Worm (Caenorhabditis elegans): ENCODE data around the gene K06H7.7.

The K06H7.7 gene

DNA sequence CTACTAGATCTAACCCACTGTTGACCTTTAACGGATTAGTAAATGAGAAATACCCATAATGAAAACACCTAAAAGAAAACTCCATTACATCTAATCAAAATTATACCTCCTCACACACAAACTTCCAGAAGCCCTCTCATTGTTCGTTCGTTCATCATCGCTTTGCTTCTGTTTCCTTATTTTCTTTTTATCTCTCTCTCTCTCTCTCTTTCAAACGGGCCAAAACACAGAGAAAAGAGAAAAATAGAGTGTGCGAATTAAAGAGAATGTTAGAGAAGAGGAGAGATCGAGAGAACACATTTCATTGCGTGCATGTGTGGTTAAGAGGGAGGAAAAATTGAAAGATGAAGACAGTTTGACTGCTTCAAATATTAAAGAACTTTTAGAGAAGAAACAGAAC lies 39.0 kb upstream of the K06H7.7 start:
- no peak for TF ChIP-seq C04F5.9 (tag; optimal IDR thresholded peaks at IDR 0.05)
- no peak for TF ChIP-seq lin-15B (tag; optimal IDR thresholded peaks at IDR 0.05)
- no peak for TF ChIP-seq mef-2 (tag; optimal IDR thresholded peaks at IDR 0.05)
- TF ChIP-seq aha-1 (tag; optimal IDR thresholded peaks at IDR 0.05) = no peak
- TF ChIP-seq ets-5 (GFP tag; IDR thresholded peaks at IDR 0.05) = no peak
- TF ChIP-seq pag-3 (tag; optimal IDR thresholded peaks at IDR 0.05; ENCODE audit: borderline replicate concordance, insufficient read depth) = no peak
- peak; percentile 13 to 27 (median 27) for TF ChIP-seq dpl-1 (GFP tag; optimal IDR thresholded peaks at IDR 0.05)
- TF ChIP-seq fos-1 (tag; optimal IDR thresholded peaks at IDR 0.05) = peak; percentile 76
- peak; percentile 50 for TF ChIP-seq nhr-47 (tag; optimal IDR thresholded peaks at IDR 0.05)
- TF ChIP-seq nhr-71 (tag; optimal IDR thresholded peaks at IDR 0.05) = peak; percentile 82
- peak; percentile 86 for TF ChIP-seq mep-1 (tag; optimal IDR thresholded peaks at IDR 0.05)
- no peak for TF ChIP-seq efl-3 (GFP tag; optimal IDR thresholded peaks at IDR 0.05)
- TF ChIP-seq ceh-88 (GFP tag; IDR thresholded peaks at IDR 0.05) = no peak
- no peak for TF ChIP-seq tlp-1 (tag; optimal IDR thresholded peaks at IDR 0.05)
- no peak for TF ChIP-seq egl-27 (tag; optimal IDR thresholded peaks at IDR 0.05)
- TF ChIP-seq unc-62 (GFP tag; optimal IDR thresholded peaks at IDR 0.05) = no peak
- no peak for TF ChIP-seq sptf-1 (tag; optimal IDR thresholded peaks at IDR 0.05)
- no peak for TF ChIP-seq hlh-4 (tag; optimal IDR thresholded peaks at IDR 0.05)
- no peak for TF ChIP-seq nhr-76 (tag; optimal IDR thresholded peaks at IDR 0.05)
- no peak for TF ChIP-seq unc-98 (GFP tag; IDR thresholded peaks at IDR 0.05)
- TF ChIP-seq lin-39 (tag; optimal IDR thresholded peaks at IDR 0.05) = no peak
- TF ChIP-seq nhr-19 (GFP tag; conservative IDR thresholded peaks at IDR 0.05) = peak; percentile 31; the same call in 1 of the 2 replicates
- TF ChIP-seq unc-30 (tag; optimal IDR thresholded peaks at IDR 0.05) = no peak
- TF ChIP-seq xbp-1 (tag; optimal IDR thresholded peaks at IDR 0.05) = peak; percentile 37
- TF ChIP-seq sup-37 (GFP tag; optimal IDR thresholded peaks at IDR 0.05) = no peak
- TF ChIP-seq ceh-8 (GFP tag; optimal IDR thresholded peaks at IDR 0.05) = no peak
- peak; percentile 57 for TF ChIP-seq swsn-7 (tag; optimal IDR thresholded peaks at IDR 0.05)
- TF ChIP-seq skn-1 (tag; optimal IDR thresholded peaks at IDR 0.05) = peak; percentile 27
- TF ChIP-seq lir-3 (tag; optimal IDR thresholded peaks at IDR 0.05; ENCODE audit: poor library complexity) = no peak
- TF ChIP-seq sox-4 (tag; optimal IDR thresholded peaks at IDR 0.05) = no peak
- peak; percentile 20 for TF ChIP-seq lin-13 (GFP tag; optimal IDR thresholded peaks at IDR 0.05)
- TF ChIP-seq nhr-11 (tag; optimal IDR thresholded peaks at IDR 0.05) = no peak
- no peak for TF ChIP-seq mab-9 (GFP tag; IDR thresholded peaks at IDR 0.05)
- TF ChIP-seq unc-130 (tag; optimal IDR thresholded peaks at IDR 0.05) = no peak
- no peak for TF ChIP-seq ztf-4 (tag; optimal IDR thresholded peaks at IDR 0.05)
- no peak for TF ChIP-seq F16B12.6 (tag; optimal IDR thresholded peaks at IDR 0.05)
- peak; percentile 70 for TF ChIP-seq snu-23 (GFP tag; optimal IDR thresholded peaks at IDR 0.05)
- TF ChIP-seq nhr-237 (tag; optimal IDR thresholded peaks at IDR 0.05) = no peak
- peak; percentile 67 for TF ChIP-seq rnt-1 (tag; optimal IDR thresholded peaks at IDR 0.05)
- no peak for TF ChIP-seq snpc-4 (tag; optimal IDR thresholded peaks at IDR 0.05)
- peak; percentile 42 for TF ChIP-seq unc-86 (tag; optimal IDR thresholded peaks at IDR 0.05)
- peak; percentile 72 to 84 for TF ChIP-seq efl-1 (optimal IDR thresholded peaks at IDR 0.05)
- TF ChIP-seq efl-1 (GFP tag; optimal IDR thresholded peaks at IDR 0.05 in 1 of 2) = peak; percentile 36 to 94
- no peak for TF ChIP-seq ceh-90 (tag; optimal IDR thresholded peaks at IDR 0.05)
- TF ChIP-seq isw-1 (GFP tag; IDR thresholded peaks at IDR 0.05) = no peak
- no peak for TF ChIP-seq nhr-90 (tag; optimal IDR thresholded peaks at IDR 0.05; ENCODE audit: poor library complexity)
- no peak for TF ChIP-seq C16A3.4 (tag; optimal IDR thresholded peaks at IDR 0.05)
- peak; percentile 61 for TF ChIP-seq blmp-1 (tag; optimal IDR thresholded peaks at IDR 0.05)
- peak; percentile 53 for TF ChIP-seq dsc-1 (tag; optimal IDR thresholded peaks at IDR 0.05)
- no peak for TF ChIP-seq ama-1 (optimal IDR thresholded peaks at IDR 0.05)
- TF ChIP-seq fkh-10 (GFP tag; optimal IDR thresholded peaks at IDR 0.05) = no peak
- peak; percentile 40 for TF ChIP-seq nhr-20 (tag; optimal IDR thresholded peaks at IDR 0.05)
- no peak for TF ChIP-seq zag-1 (tag; optimal IDR thresholded peaks at IDR 0.05)
- no peak for TF ChIP-seq egl-13 (tag; optimal IDR thresholded peaks at IDR 0.05)
- no peak for TF ChIP-seq ces-1 (GFP tag; optimal IDR thresholded peaks at IDR 0.05)
